Fruit fly (Drosophila melanogaster) whole organism, wandering third instar larva: ENCODE data around the gene CG4328.

Experiments used
- lola ChIP-seq: fragments of >200 bp; optimal IDR thresholded peaks from 2 replicates; lab custom pipeline; 2017; ENCODE audit warnings: missing biosample characterization, missing genetic modification characterization
- woc ChIP-seq: sonication (Bioruptor generic); optimal IDR thresholded peaks from 2 replicates; lab custom pipeline; 2016; ENCODE audit warnings: missing biosample characterization, mild to moderate bottlenecking, missing genetic modification characterization

DNA sequence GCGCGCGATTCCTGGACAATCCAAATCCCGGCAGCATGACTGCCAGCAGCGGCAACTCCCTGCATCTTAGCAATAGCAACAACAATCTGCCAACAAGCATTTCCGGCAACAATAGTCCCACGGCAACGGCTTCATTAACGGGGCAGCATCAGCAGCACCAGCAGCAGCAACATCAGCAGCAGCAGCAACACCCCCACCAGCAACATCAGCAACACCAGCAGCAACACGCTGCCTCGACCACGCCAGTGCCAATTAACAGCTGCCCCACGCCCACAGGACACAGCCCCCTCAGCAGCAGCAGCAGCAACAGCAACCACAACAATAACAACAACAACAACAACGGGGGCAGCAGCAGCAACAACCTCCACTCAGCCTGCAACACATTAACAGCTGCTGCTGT is 33.6 kb upstream of the CG4328 start:
- TF ChIP-seq woc (no peak), lola (GFP tag; lab: Kevin White, UChicago) (no peak)
